Fruit fly (Drosophila melanogaster) whole organism, embryonic: ENCODE results near the gene CG31089.

ENCODE experiments used
- HLH3B ChIP-seq: fragments of 200-800 bp; sonication (Bioruptor generic); IDR thresholded peaks from 2 replicates; pipeline ENCODE4 v1.3.6; 2022; ENCODE audit warnings: missing biosample characterization, missing genetic modification characterization
- HmgD ChIP-seq: fragments of 200-800 bp; sonication (Bioruptor generic); optimal IDR thresholded peaks from 3 replicates; lab custom pipeline; 2016; ENCODE audit warnings: missing biosample characterization, missing genetic modification characterization
- Hmx ChIP-seq: fragments of 200-800 bp; sonication (Bioruptor generic); optimal IDR thresholded peaks from 2 replicates; lab custom pipeline; 2016; ENCODE audit warnings: missing biosample characterization, missing genetic modification characterization
- mld ChIP-seq: fragments of 200-800 bp; sonication (Bioruptor generic); IDR thresholded peaks from 3 replicates; pipeline ENCODE4 v1.3.6; 2022; ENCODE audit warnings: missing biosample characterization, missing genetic modification characterization; ENCODE audit not compliant: partially characterized antibody

- TF ChIP-seq mld (GFP tag; lab: Robert Waterston, UW), result no peak
- no peak for TF ChIP-seq Hmx (GFP tag; lab: Kevin White, UChicago)
- peak; percentile 53 for TF ChIP-seq HmgD (GFP tag; lab: Kevin White, UChicago)
- TF ChIP-seq HLH3B, result no peak
These were observed 21.3 kb upstream of the CG31089 start, which contains the start of gene Tsp96F for dm6 chr3R:25880971-25881809.
